Fruit fly (Drosophila melanogaster) whole organism, embryonic: ENCODE results near the gene CG10365.

Experiments
- B-H2 ChIP-seq: fragments of 200-800 bp; sonication (Bioruptor generic); optimal IDR thresholded peaks from 2 replicates; lab custom pipeline; 2018; ENCODE audit warnings: missing biosample characterization, mild to moderate bottlenecking, missing genetic modification characterization
- CG10209 ChIP-seq: fragments of 200-800 bp; sonication (Bioruptor generic); optimal IDR thresholded peaks from 3 replicates; lab custom pipeline; 2017; ENCODE audit warnings: missing biosample characterization, mild to moderate bottlenecking, missing genetic modification characterization, missing genetic modification reagents
- CG10366 ChIP-seq: fragments of 200-800 bp; sonication (Bioruptor generic); IDR thresholded peaks from 2 replicates; pipeline ENCODE4 v1.3.6; 2022; ENCODE audit warnings: missing biosample characterization, missing genetic modification characterization
- CG10543 ChIP-seq: fragments of 200-800 bp; sonication (Bioruptor generic); optimal IDR thresholded peaks from 3 replicates; lab custom pipeline; 2017; ENCODE audit warnings: missing biosample characterization, mild to moderate bottlenecking, missing genetic modification characterization, moderate library complexity
- CG11247 ChIP-seq: fragments of 200-800 bp; sonication (Bioruptor generic); IDR thresholded peaks from 2 replicates; pipeline ENCODE4 v1.3.6; 2022; ENCODE audit warnings: missing biosample characterization, missing genetic modification characterization
- CG34376 ChIP-seq: fragments of 200-800 bp; sonication (Bioruptor generic); optimal IDR thresholded peaks from 2 replicates; lab custom pipeline; 2018; ENCODE audit warnings: missing biosample characterization, mild to moderate bottlenecking, missing genetic modification characterization
- CG4328 ChIP-seq: fragments of 200-800 bp; sonication (Bioruptor generic); optimal IDR thresholded peaks from 3 replicates; lab custom pipeline; 2017; ENCODE audit warnings: missing biosample characterization, missing genetic modification reagents, missing genetic modification characterization
- CG4730 ChIP-seq: fragments of 200-800 bp; sonication (Bioruptor generic); IDR thresholded peaks from 2 replicates; pipeline ENCODE4 v1.3.6; 2022; ENCODE audit warnings: missing biosample characterization, missing genetic modification characterization
- CG7987 ChIP-seq: fragments of 200-800 bp; sonication (Bioruptor generic); optimal IDR thresholded peaks from 2 replicates; lab custom pipeline; 2018; ENCODE audit warnings: missing biosample characterization, mild to moderate bottlenecking, missing genetic modification characterization, moderate library complexity
- CG8359 ChIP-seq: fragments of 200-800 bp; sonication (Bioruptor generic); optimal IDR thresholded peaks from 2 replicates; lab custom pipeline; 2017; ENCODE audit warnings: missing biosample characterization, mild to moderate bottlenecking, missing genetic modification characterization, borderline replicate concordance
- Camta ChIP-seq: fragments of 200-800 bp; sonication (Bioruptor generic); optimal IDR thresholded peaks from 2 replicates; lab custom pipeline; 2016; ENCODE audit warnings: missing biosample characterization, missing genetic modification characterization
- CkIIα-i1 ChIP-seq: fragments of 200-800 bp; sonication (Bioruptor generic); IDR thresholded peaks from 2 replicates; pipeline ENCODE4 v1.3.6; 2022; ENCODE audit warnings: missing biosample characterization, missing genetic modification characterization
- Dref ChIP-seq: fragments of 200-800 bp; sonication (Bioruptor generic); IDR thresholded peaks from 2 replicates; pipeline ENCODE4 v1.3.6; 2022; ENCODE audit warnings: missing biosample characterization, missing genetic modification characterization
- Drgx ChIP-seq: fragments of 200-800 bp; sonication (Bioruptor generic); IDR thresholded peaks from 2 replicates; pipeline ENCODE4 v1.3.6; 2022; ENCODE audit warnings: missing biosample characterization, missing genetic modification characterization
- GATAe ChIP-seq: fragments of 200-800 bp; sonication (Bioruptor generic); conservative IDR thresholded peaks from 2 replicates; pipeline ENCODE4 v1.3.6; 2022; ENCODE audit warnings: missing biosample characterization, missing genetic modification characterization
- Hr78 ChIP-seq, 2 experiments: fragments of 200-800 bp in 1 of 2; fragments of >200 bp in 1 of 2; sonication (Bioruptor generic) in 1 of 2; optimal IDR thresholded peaks; 2 replicates each; lab custom pipeline; 2017 to 2019; ENCODE audit warnings: missing biosample characterization in 2 of 2, missing genetic modification characterization in 2 of 2, mild to moderate bottlenecking in 1 of 2, moderate library complexity in 1 of 2
- Kr ChIP-seq: fragments of 200-800 bp; sonication (Bioruptor generic); optimal IDR thresholded peaks from 2 replicates; lab custom pipeline; 2017; ENCODE audit warnings: missing biosample characterization, mild to moderate bottlenecking, missing genetic modification characterization
- Max ChIP-seq: fragments of 200-800 bp; sonication (Bioruptor generic); optimal IDR thresholded peaks from 2 replicates; lab custom pipeline; 2016; ENCODE audit warnings: missing biosample characterization, mild to moderate bottlenecking, missing genetic modification characterization
- Mes4 ChIP-seq: fragments of 200-800 bp; sonication (Bioruptor generic); optimal IDR thresholded peaks from 2 replicates; lab custom pipeline; 2016; ENCODE audit warnings: missing biosample characterization, missing genetic modification characterization
- Nf-YC ChIP-seq: fragments of 200-800 bp; optimal IDR thresholded peaks from 3 replicates; lab custom pipeline; 2019; ENCODE audit warnings: missing biosample characterization, mild to moderate bottlenecking, missing genetic modification characterization, moderate library complexity
- Sox100B ChIP-seq: fragments of 200-800 bp; sonication (Bioruptor generic); optimal IDR thresholded peaks from 3 replicates; lab custom pipeline; 2018; ENCODE audit warnings: missing biosample characterization, mild to moderate bottlenecking, missing genetic modification characterization
- Sry-β ChIP-seq: fragments of 200-800 bp; sonication (Bioruptor generic); optimal IDR thresholded peaks from 2 replicates; lab custom pipeline; 2018; ENCODE audit warnings: missing biosample characterization, mild to moderate bottlenecking, missing genetic modification characterization, moderate library complexity
- Usf ChIP-seq: fragments of 200-800 bp; sonication (Bioruptor generic); optimal IDR thresholded peaks from 2 replicates; lab custom pipeline; 2017; ENCODE audit warnings: missing genotype, missing biosample characterization, missing genetic modification characterization
- bbx ChIP-seq: fragments of 200-800 bp; sonication (Bioruptor generic); IDR thresholded peaks from 2 replicates; pipeline ENCODE4 v1.3.6; 2022; ENCODE audit warnings: missing biosample characterization, missing genetic modification characterization; ENCODE audit not compliant: partially characterized antibody
- bsh ChIP-seq, 2 experiments: fragments of 200-800 bp; sonication (Bioruptor generic); optimal IDR thresholded peaks; 2 replicates each; lab custom pipeline; 2017 to 2018; ENCODE audit warnings: mild to moderate bottlenecking in 2 of 2, missing biosample characterization in 2 of 2, missing genetic modification characterization in 2 of 2, moderate library complexity in 1 of 2
- btn ChIP-seq: fragments of 200-800 bp; sonication (Bioruptor generic); optimal IDR thresholded peaks from 2 replicates; lab custom pipeline; 2016; ENCODE audit warnings: missing biosample characterization, missing genetic modification characterization
- chinmo ChIP-seq: fragments of 200-800 bp; sonication (Bioruptor generic); IDR thresholded peaks from 4 replicates; pipeline ENCODE4 v1.3.6; 2022; ENCODE audit warnings: missing biosample characterization, missing genetic modification characterization; ENCODE audit not compliant: partially characterized antibody
- dati ChIP-seq: fragments of 200-800 bp; sonication (Bioruptor generic); IDR thresholded peaks from 2 replicates; pipeline ENCODE4 v1.3.6; 2022; ENCODE audit warnings: missing biosample characterization, missing genetic modification characterization
- exex ChIP-seq: fragments of 200-800 bp; sonication (Bioruptor generic); optimal IDR thresholded peaks from 4 replicates; lab custom pipeline; 2018; ENCODE audit warnings: missing biosample characterization, mild to moderate bottlenecking, missing genetic modification characterization, moderate library complexity
- eyg ChIP-seq: fragments of 200-800 bp; sonication (Bioruptor generic); optimal IDR thresholded peaks from 3 replicates; lab custom pipeline; 2016; ENCODE audit warnings: missing biosample characterization, missing genetic modification characterization
- fd64A ChIP-seq: fragments of 200-800 bp; sonication (Bioruptor generic); optimal IDR thresholded peaks from 3 replicates; lab custom pipeline; 2018; ENCODE audit warnings: missing biosample characterization, mild to moderate bottlenecking, missing genetic modification characterization
- fd96Cb ChIP-seq: fragments of 200-800 bp; sonication (Bioruptor generic); optimal IDR thresholded peaks from 2 replicates; lab custom pipeline; 2018; ENCODE audit warnings: missing biosample characterization, mild to moderate bottlenecking, missing genetic modification characterization, moderate library complexity
- ftz-f1 ChIP-seq: fragments of 200-800 bp; sonication (Bioruptor generic); optimal IDR thresholded peaks from 2 replicates; lab custom pipeline; 2016; ENCODE audit warnings: missing biosample characterization, missing genetic modification characterization
- gcm ChIP-seq: fragments of 200-800 bp; sonication (Bioruptor generic); optimal IDR thresholded peaks from 2 replicates; lab custom pipeline; 2019; ENCODE audit warnings: missing biosample characterization, mild to moderate bottlenecking, missing genetic modification characterization, moderate library complexity
- gem ChIP-seq: fragments of 200-800 bp; sonication (Bioruptor generic); optimal IDR thresholded peaks from 2 replicates; lab custom pipeline; 2019; ENCODE audit warnings: missing biosample characterization, mild to moderate bottlenecking, missing genetic modification characterization, moderate library complexity
- grn ChIP-seq: fragments of 200-800 bp; sonication (Bioruptor generic); optimal IDR thresholded peaks from 3 replicates; lab custom pipeline; 2017; ENCODE audit warnings: missing biosample characterization, missing genetic modification characterization
- insv ChIP-seq, 2 experiments: fragments of 200-800 bp; sonication (Bioruptor generic); optimal IDR thresholded peaks; 3 replicates each; lab custom pipeline; 2016 to 2018; ENCODE audit warnings: missing biosample characterization in 2 of 2, missing genetic modification characterization in 2 of 2
- jing ChIP-seq: fragments of 200-800 bp; sonication (Bioruptor generic); optimal IDR thresholded peaks from 2 replicates; lab custom pipeline; 2018; ENCODE audit warnings: missing biosample characterization, mild to moderate bottlenecking, missing genetic modification characterization
- ken ChIP-seq: fragments of 200-800 bp; sonication (Bioruptor generic); IDR thresholded peaks from 3 replicates; pipeline ENCODE4 v1.3.6; 2022; ENCODE audit warnings: missing biosample characterization, missing genetic modification characterization
- lmd ChIP-seq: fragments of 200-800 bp; sonication (Bioruptor generic); IDR thresholded peaks from 2 replicates; pipeline ENCODE4 v1.3.6; 2022; ENCODE audit warnings: missing biosample characterization, missing genetic modification characterization
- mirr ChIP-seq: fragments of 200-800 bp; sonication (Bioruptor generic); optimal IDR thresholded peaks from 3 replicates; lab custom pipeline; 2018; ENCODE audit warnings: missing biosample characterization, mild to moderate bottlenecking, missing genetic modification characterization
- mld ChIP-seq: fragments of 200-800 bp; sonication (Bioruptor generic); IDR thresholded peaks from 3 replicates; pipeline ENCODE4 v1.3.6; 2022; ENCODE audit warnings: missing biosample characterization, missing genetic modification characterization; ENCODE audit not compliant: partially characterized antibody
- nom ChIP-seq: fragments of 200-800 bp; sonication (Bioruptor generic); optimal IDR thresholded peaks from 2 replicates; lab custom pipeline; 2017; ENCODE audit warnings: missing biosample characterization, missing genetic modification characterization, mild to moderate bottlenecking, moderate library complexity, missing genetic modification reagents
- sd ChIP-seq: fragments of 200-800 bp; sonication (Bioruptor generic); optimal IDR thresholded peaks from 3 replicates; lab custom pipeline; 2018; ENCODE audit warnings: missing biosample characterization, mild to moderate bottlenecking, missing genetic modification characterization, moderate library complexity
- sug ChIP-seq: fragments of 200-800 bp; optimal IDR thresholded peaks from 2 replicates; lab custom pipeline; 2019; ENCODE audit warnings: missing biosample characterization, mild to moderate bottlenecking, missing genetic modification characterization, moderate library complexity
- ttk ChIP-seq: fragments of 200-800 bp; sonication (Bioruptor generic); IDR thresholded peaks from 2 replicates; pipeline ENCODE4 v2.1.2; 2022; ENCODE audit warnings: missing biosample characterization, missing genetic modification characterization

Gene CG10365

dm6 chr3R:23763015-23763414, 39.9 kb downstream of the CG10365 start, which contains the start of gene udt (continued):
- TF ChIP-seq Dref (0 out of 2 replicates have a peak, but pooled peaks have one; percentile 34), lmd (GFP tag; lab: Robert Waterston, UW) (no peak), CG11247 (GFP tag; lab: Robert Waterston, UW) (0 out of 2 replicates have a peak, but pooled peaks have one; percentile 22), CkIIα-i1 (GFP tag; lab: Robert Waterston, UW) (no peak), CG4328 (GFP tag; lab: Kevin White, UChicago) (no peak), fd96Cb (tag; lab: Kevin White, UChicago) (no peak), B-H2 (GFP tag; lab: Kevin White, UChicago) (peak; percentile 23), Kr (GFP tag; lab: Kevin White, UChicago) (no peak), mld (GFP tag; lab: Robert Waterston, UW) (no peak), Sry-β (no peak), jing (no peak)

- TF ChIP-seq CG10366 (GFP tag; lab: Robert Waterston, UW) (no peak), nom (GFP tag; lab: Kevin White, UChicago) (peak; percentile 84), Drgx (GFP tag; lab: Robert Waterston, UW) (peak; percentile 45; the same call in 1 of the 2 replicates), sug (tag; lab: Kevin White, UChicago) (peak; percentile 61), dati (GFP tag; lab: Robert Waterston, UW) (no peak), exex (peak; percentile 3), bsh (GFP tag; optimal IDR thresholded peaks at IDR 0.05; lab: Kevin White, UChicago) (peak in 1 of 2 experiments; percentile 52), sd (tag; lab: Kevin White, UChicago) (peak; percentile 43), chinmo (GFP tag; lab: Robert Waterston, UW) (peak; percentile 64; the same call in 1 of the 4 replicates), gem (tag; lab: Kevin White, UChicago) (peak; percentile 7), CG7987 (GFP tag; lab: Kevin White, UChicago) (peak; percentile 50), fd64A (GFP tag; lab: Kevin White, UChicago) (no peak), mirr (GFP tag; lab: Kevin White, UChicago) (peak; percentile 28), CG34376 (GFP tag; lab: Kevin White, UChicago) (peak; percentile 83), Hr78 (GFP tag; optimal IDR thresholded peaks at IDR 0.05; lab: Kevin White, UChicago) (peak in 1 of 2 experiments; percentile 53), grn (GFP tag; lab: Kevin White, UChicago) (peak; percentile 29), GATAe (no peak), CG10543 (peak; percentile 79)
Observed at dm6 chr3R:23763622-23764273, 40.6 kb downstream of the CG10365 start, which contains the start of gene Lsd-1. TSS of gene Lsd-1 (plus strand) at chr3R:23763857.

dm6 chr3R:23767417-23767853, 44.3 kb downstream of the CG10365 start, which contains the start of the genes CG10214 and CG10375:
TSS of gene CG10214 (minus strand) at chr3R:23767488.
TSS of gene CG10375 (plus strand) at chr3R:23767712.
- TF ChIP-seq Nf-YC (tag; lab: Kevin White, UChicago) = peak; percentile 53
- TF ChIP-seq Mes4 (GFP tag; lab: Kevin White, UChicago) = peak; percentile 66
- TF ChIP-seq insv (GFP tag; optimal IDR thresholded peaks at IDR 0.05; lab: Kevin White, UChicago) = peak in 1 of 2 experiments; percentile 45
- peak; percentile 57 for TF ChIP-seq CG10209 (GFP tag; lab: Kevin White, UChicago)
- TF ChIP-seq ken = peak; percentile 43; the same call in 1 of the 3 replicates
- no peak for TF ChIP-seq Usf (GFP tag; lab: Kevin White, UChicago)
- TF ChIP-seq Max (GFP tag; lab: Kevin White, UChicago) = peak; percentile 94
- peak; percentile 78 for TF ChIP-seq Camta (GFP tag; lab: Kevin White, UChicago)
- peak; percentile 65 for TF ChIP-seq eyg (GFP tag; lab: Kevin White, UChicago)
- TF ChIP-seq ftz-f1 = peak; percentile 25
- TF ChIP-seq ttk (GFP tag; lab: Robert Waterston, UW) = peak; percentile 52
- TF ChIP-seq exex = peak; percentile 39
- TF ChIP-seq Sox100B (GFP tag; lab: Kevin White, UChicago) = peak; percentile 49
- TF ChIP-seq btn (GFP tag; lab: Kevin White, UChicago) = peak; percentile 50
- peak; percentile 41 for TF ChIP-seq gcm (GFP tag; lab: Kevin White, UChicago)
- TF ChIP-seq CG8359 = no peak
- no peak for TF ChIP-seq bbx (GFP tag; lab: Robert Waterston, UW)
- TF ChIP-seq CG4730 = no peak
